Fruit fly (Drosophila melanogaster) whole organism, wandering third instar larva: ENCODE measurements around the gene ham.

ENCODE experiments used
- Abd-B ChIP-seq: fragments of >200 bp; optimal IDR thresholded peaks from 2 replicates; lab custom pipeline; 2017; ENCODE audit warnings: missing biosample characterization, missing genetic modification characterization
- Hr78 ChIP-seq: fragments of >200 bp; optimal IDR thresholded peaks from 2 replicates; lab custom pipeline; 2017; ENCODE audit warnings: missing biosample characterization, missing genetic modification characterization
- Hr83 ChIP-seq: fragments of 200-300 bp; sonication (Bioruptor generic); optimal IDR thresholded peaks from 2 replicates; lab custom pipeline; 2016; ENCODE audit warnings: missing biosample characterization, mild to moderate bottlenecking, missing genetic modification characterization, moderate library complexity; ENCODE audit not compliant: poor library complexity, severe bottlenecking
- Myc ChIP-seq: fragments of >200 bp; optimal IDR thresholded peaks from 2 replicates; lab custom pipeline; 2017
- OdsH ChIP-seq: fragments of 200-800 bp; sonication (Bioruptor generic); optimal IDR thresholded peaks from 2 replicates; lab custom pipeline; 2016; ENCODE audit warnings: missing biosample characterization, mild to moderate bottlenecking, missing genetic modification characterization
- br ChIP-seq: fragments of 200-800 bp; sonication (Bioruptor generic); optimal IDR thresholded peaks from 2 replicates; lab custom pipeline; 2016; ENCODE audit warnings: missing biosample characterization, missing genetic modification characterization
- brk ChIP-seq: fragments of 200-800 bp; sonication (Bioruptor generic); optimal IDR thresholded peaks from 2 replicates; lab custom pipeline; 2016; ENCODE audit warnings: missing biosample characterization, mild to moderate bottlenecking, missing genetic modification characterization
- dl ChIP-seq, 2 experiments: fragments of 175-275, 200-275 bp in 1 of 2; fragments of 200-275 bp in 1 of 2; sonication (Bioruptor generic); optimal IDR thresholded peaks; lab custom pipeline; 2018; ENCODE audit warnings: mild to moderate bottlenecking in 2 of 2, missing biosample characterization in 2 of 2, missing genetic modification characterization in 2 of 2, moderate library complexity in 2 of 2; ENCODE audit not compliant: partially characterized antibody in 2 of 2, insufficient read depth in 1 of 2
- foxo ChIP-seq, 2 experiments: fragments of 200-800 bp; sonication (Bioruptor generic); optimal IDR thresholded peaks; 2 replicates in 1 of 2; 3 replicates in 1 of 2; lab custom pipeline; 2016 to 2017; ENCODE audit warnings: missing biosample characterization in 2 of 2, missing genetic modification characterization in 2 of 2
- fru ChIP-seq: fragments of 200-800 bp; sonication (Bioruptor generic); optimal IDR thresholded peaks from 3 replicates; lab custom pipeline; 2016; ENCODE audit warnings: missing biosample characterization, mild to moderate bottlenecking, missing genetic modification characterization
- h ChIP-seq: fragments of 200-800 bp; sonication (Bioruptor generic); optimal IDR thresholded peaks from 3 replicates; lab custom pipeline; 2016; ENCODE audit warnings: missing biosample characterization, mild to moderate bottlenecking, missing genetic modification characterization
- pan ChIP-seq: fragments of >200 bp; optimal IDR thresholded peaks from 2 replicates; lab custom pipeline; 2017
- rgr ChIP-seq: fragments of 200-800 bp; sonication (Bioruptor generic); optimal IDR thresholded peaks from 3 replicates; lab custom pipeline; 2016; ENCODE audit warnings: missing biosample characterization, mild to moderate bottlenecking, missing genetic modification characterization
- woc ChIP-seq: sonication (Bioruptor generic); optimal IDR thresholded peaks from 2 replicates; lab custom pipeline; 2016; ENCODE audit warnings: missing biosample characterization, mild to moderate bottlenecking, missing genetic modification characterization

- TF ChIP-seq Hr83 (GFP tag; lab: Kevin White, UChicago), result no peak
- no peak for TF ChIP-seq Hr78 (GFP tag; lab: Kevin White, UChicago)
- no peak for TF ChIP-seq brk (GFP tag; lab: Kevin White, UChicago)
- TF ChIP-seq woc (GFP tag; lab: Kevin White, UChicago), result no peak
- TF ChIP-seq OdsH (GFP tag; lab: Kevin White, UChicago), result no peak
- no peak for TF ChIP-seq fru (GFP tag; lab: Kevin White, UChicago)
- TF ChIP-seq h, result no peak
- TF ChIP-seq foxo (GFP tag; optimal IDR thresholded peaks at IDR 0.05; lab: Kevin White, UChicago), result no peak
- no peak for TF ChIP-seq rgr (GFP tag; lab: Kevin White, UChicago)
- TF ChIP-seq dl (GFP tag; optimal IDR thresholded peaks at IDR 0.05; lab: Kevin White, UChicago; ENCODE audit: insufficient read depth in 1 of 2, partially characterized antibody in 2 of 2), result no peak
- no peak for TF ChIP-seq br (GFP tag; lab: Kevin White, UChicago)
- no peak for TF ChIP-seq Myc (lab: Kevin White, UChicago)
- TF ChIP-seq Abd-B (GFP tag; lab: Kevin White, UChicago), result no peak
- TF ChIP-seq pan (lab: Kevin White, UChicago), result no peak
Observed at dm6 chr2L:18743896-18744295, 48.8 kb downstream of the ham start.
